Worm (Caenorhabditis elegans) whole organism, L2 larva: ENCODE measurements around the gene F37A4.1.

ENCODE experiments used
- C34F6.9 ChIP-seq: fragments of 150-350 bp; optimal IDR thresholded peaks from 2 replicates; lab custom pipeline; 2014; ENCODE audit warnings: missing biosample characterization, missing genetic modification characterization
- R02D3.7 ChIP-seq: fragments of 150-350 bp; optimal IDR thresholded peaks from 2 replicates; lab custom pipeline; 2014; ENCODE audit warnings: missing biosample characterization, missing genetic modification characterization
- Y55F3AM.14 ChIP-seq: fragments of 200-800 bp; sonication (Bioruptor generic); optimal IDR thresholded peaks from 2 replicates; lab custom pipeline; 2018; ENCODE audit warnings: mild to moderate bottlenecking, missing genetic modification characterization, missing compliant biosample characterization
- ZK546.5 ChIP-seq: sonication (generic microtip); optimal IDR thresholded peaks from 2 replicates; lab custom pipeline; 2017; ENCODE audit warnings: missing biosample characterization, missing genetic modification characterization
- alr-1 ChIP-seq: fragments of 150-350 bp; optimal IDR thresholded peaks from 2 replicates; lab custom pipeline; 2014; ENCODE audit warnings: missing biosample characterization, missing genetic modification characterization
- ama-1 ChIP-seq: fragments of 150-350 bp; optimal IDR thresholded peaks from 2 replicates; lab custom pipeline; 2018; ENCODE audit warnings: inconsistent platforms
- blmp-1 ChIP-seq: sonication (generic microtip); optimal IDR thresholded peaks from 2 replicates; lab custom pipeline; 2017; ENCODE audit warnings: missing genetic modification characterization, mild to moderate bottlenecking, missing compliant biosample characterization, antibody characterized with exemption, moderate library complexity; ENCODE audit not compliant: insufficient read depth
- ceh-82 ChIP-seq: fragments of 150-350 bp; optimal IDR thresholded peaks from 2 replicates; lab custom pipeline; 2014; ENCODE audit warnings: missing biosample characterization, missing genetic modification characterization
- crh-2 ChIP-seq: sonication (generic microtip); optimal IDR thresholded peaks from 2 replicates; lab custom pipeline; 2017; ENCODE audit warnings: missing biosample characterization, missing genetic modification characterization
- dmd-4 ChIP-seq: sonication (generic microtip); optimal IDR thresholded peaks from 2 replicates; lab custom pipeline; 2017; ENCODE audit warnings: missing biosample characterization, missing genetic modification characterization
- elt-1 ChIP-seq: fragments of 150-350 bp; optimal IDR thresholded peaks from 2 replicates; lab custom pipeline; 2014; ENCODE audit warnings: missing biosample characterization, missing genetic modification characterization
- elt-3 ChIP-seq: sonication (generic microtip); optimal IDR thresholded peaks from 2 replicates; lab custom pipeline; 2017; ENCODE audit warnings: missing biosample characterization, missing genetic modification characterization
- fos-1 ChIP-seq: fragments of 150-350 bp; optimal IDR thresholded peaks from 2 replicates; lab custom pipeline; 2014; ENCODE audit warnings: missing biosample characterization, missing genetic modification characterization
- gmeb-1 ChIP-seq: fragments of 150-350 bp; optimal IDR thresholded peaks from 2 replicates; lab custom pipeline; 2014; ENCODE audit warnings: missing biosample characterization, missing genetic modification characterization
- lin-13 ChIP-seq: fragments of 150-350 bp; optimal IDR thresholded peaks from 2 replicates; lab custom pipeline; 2014; ENCODE audit warnings: missing biosample characterization, missing genetic modification reagents, missing genetic modification characterization
- lsy-2 ChIP-seq, 2 experiments: fragments of 150-350 bp in 1 of 2; sonication (generic microtip) in 1 of 2; optimal IDR thresholded peaks; 2 replicates each; lab custom pipeline; 2014 to 2017; ENCODE audit warnings: missing biosample characterization in 2 of 2, missing genetic modification characterization in 2 of 2
- mdl-1 ChIP-seq, 2 experiments: fragments of 150-350 bp in 1 of 2; sonication (generic microtip) in 1 of 2; optimal IDR thresholded peaks; 2 replicates each; lab custom pipeline; 2017; ENCODE audit warnings: missing biosample characterization in 2 of 2, missing genetic modification characterization in 2 of 2
- nhr-10 ChIP-seq: sonication (generic microtip); optimal IDR thresholded peaks from 2 replicates; lab custom pipeline; 2017; ENCODE audit warnings: missing biosample characterization, missing genetic modification characterization
- nhr-12 ChIP-seq: fragments of 150-350 bp; optimal IDR thresholded peaks from 2 replicates; lab custom pipeline; 2014; ENCODE audit warnings: missing biosample characterization, missing genetic modification characterization
- nhr-129 ChIP-seq: fragments of 150-350 bp; optimal IDR thresholded peaks from 2 replicates; lab custom pipeline; 2014; ENCODE audit warnings: missing biosample characterization, missing genetic modification characterization
- nhr-21 ChIP-seq: fragments of 150-350 bp; optimal IDR thresholded peaks from 2 replicates; lab custom pipeline; 2014; ENCODE audit warnings: missing biosample characterization, missing genetic modification characterization
- nhr-23 ChIP-seq: fragments of 150-350 bp; optimal IDR thresholded peaks from 2 replicates; lab custom pipeline; 2014; ENCODE audit warnings: missing biosample characterization, missing genetic modification reagents, missing genetic modification characterization
- nhr-237 ChIP-seq: fragments of 150-350 bp; optimal IDR thresholded peaks from 2 replicates; lab custom pipeline; 2014; ENCODE audit warnings: missing biosample characterization, missing genetic modification characterization
- nhr-6 ChIP-seq: fragments of 150-350 bp; optimal IDR thresholded peaks from 2 replicates; lab custom pipeline; 2014; ENCODE audit warnings: missing biosample characterization, missing genetic modification characterization
- nhr-77 ChIP-seq: fragments of 150-350 bp; optimal IDR thresholded peaks from 2 replicates; lab custom pipeline; 2014; ENCODE audit warnings: missing biosample characterization, missing genetic modification characterization
- peb-1 ChIP-seq: fragments of 150-350 bp; optimal IDR thresholded peaks from 2 replicates; lab custom pipeline; 2014; ENCODE audit warnings: missing biosample characterization, missing genetic modification characterization
- skn-1 ChIP-seq: sonication (generic microtip); optimal IDR thresholded peaks from 2 replicates; lab custom pipeline; 2017; ENCODE audit warnings: missing biosample characterization, missing genetic modification characterization
- sma-3 ChIP-seq: sonication (generic microtip); optimal IDR thresholded peaks from 2 replicates; lab custom pipeline; 2016; ENCODE audit warnings: missing genetic modification reagents, missing genetic modification characterization, missing compliant biosample characterization
- sma-9 ChIP-seq, 2 experiments: fragments of 150-350 bp in 1 of 2; sonication (generic microtip) in 1 of 2; optimal IDR thresholded peaks; 2 replicates each; lab custom pipeline; 2014 to 2016; ENCODE audit warnings: missing genetic modification characterization in 2 of 2, mild to moderate bottlenecking in 1 of 2, missing biosample characterization in 1 of 2, missing compliant biosample characterization in 1 of 2, missing genetic modification reagents in 1 of 2, moderate library complexity in 1 of 2
- snpc-4 ChIP-seq: fragments of 150-350 bp; optimal IDR thresholded peaks from 2 replicates; lab custom pipeline; 2014; ENCODE audit warnings: missing biosample characterization, missing genetic modification characterization
- unc-39 ChIP-seq: fragments of 150-350 bp; optimal IDR thresholded peaks from 2 replicates; lab custom pipeline; 2014; ENCODE audit warnings: missing biosample characterization, missing genetic modification characterization
- unc-55 ChIP-seq: fragments of 150-350 bp; sonication (generic microtip); optimal IDR thresholded peaks from 3 replicates; lab custom pipeline; 2014; ENCODE audit warnings: missing biosample characterization, missing genetic modification reagents, missing genetic modification characterization
- unc-62 ChIP-seq: fragments of 150-350 bp; optimal IDR thresholded peaks from 2 replicates; lab custom pipeline; 2014; ENCODE audit warnings: missing biosample characterization, missing genetic modification reagents, missing genetic modification characterization
- zag-1 ChIP-seq: fragments of 150-350 bp; optimal IDR thresholded peaks from 2 replicates; lab custom pipeline; 2014; ENCODE audit warnings: missing biosample characterization, missing genetic modification characterization
- ztf-1 ChIP-seq: fragments of 200-800 bp; sonication (Bioruptor generic); conservative IDR thresholded peaks from 2 replicates; pipeline ENCODE4 v1.3.6; 2022; ENCODE audit warnings: missing genetic modification characterization, missing compliant biosample characterization
- ztf-11 ChIP-seq: sonication (generic microtip); optimal IDR thresholded peaks from 2 replicates; lab custom pipeline; 2017; ENCODE audit warnings: missing biosample characterization, missing genetic modification characterization
- ztf-4 ChIP-seq: fragments of 150-350 bp; optimal IDR thresholded peaks from 2 replicates; lab custom pipeline; 2014; ENCODE audit warnings: missing biosample characterization, missing genetic modification characterization

The F37A4.1 gene

DNA sequence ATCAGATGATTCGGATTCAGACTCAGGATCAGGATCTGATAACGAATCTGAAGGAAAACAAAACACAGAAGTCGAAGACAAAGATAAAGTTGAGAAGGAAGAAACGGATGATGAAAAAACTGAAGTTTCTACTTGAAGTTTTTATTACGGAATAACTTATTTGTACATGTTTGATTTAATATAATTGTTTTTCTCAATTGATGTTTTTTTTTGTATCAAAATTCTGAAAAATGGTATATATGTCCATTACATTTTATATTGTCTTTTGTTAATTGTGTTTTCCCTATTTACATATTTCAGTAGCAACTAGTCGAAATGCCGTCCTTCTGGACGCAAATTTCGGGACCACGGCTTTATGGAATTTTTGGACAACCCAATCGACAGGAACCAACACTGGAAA, at the start of gene F37A4.1:
F37A4.1 (plus strand) TSS at position 301 of the 400 bp plus-strand sequence.
- TF ChIP-seq unc-55 (GFP tag; lab: Kevin White, UChicago) (no peak), dmd-4 (no peak), snpc-4 (tag; lab: Kevin White, UChicago) (no peak), nhr-6 (no peak), elt-3 (tag; lab: Kevin White, UChicago) (no peak), sma-3 (GFP tag; lab: Kevin White, UChicago) (no peak), ama-1 (no peak), unc-39 (tag; lab: Kevin White, UChicago) (no peak), blmp-1 (tag; lab: Kevin White, UChicago) (no peak), fos-1 (no peak)

- TF ChIP-seq peb-1 (tag; lab: Kevin White, UChicago) (no peak), unc-55 (GFP tag; lab: Kevin White, UChicago) (peak; percentile 8), nhr-12 (no peak), R02D3.7 (tag; lab: Kevin White, UChicago) (no peak), nhr-23 (no peak), blmp-1 (tag; lab: Kevin White, UChicago) (no peak), Y55F3AM.14 (no peak), gmeb-1 (tag; lab: Kevin White, UChicago) (no peak)
Observed at ce11 chrIII:6675460-6675859, 47.7 kb upstream of the F37A4.1 start, which contains the start of gene rbf-1. TSS of gene rbf-1 (plus strand) at chrIII:6675760.

DNA sequence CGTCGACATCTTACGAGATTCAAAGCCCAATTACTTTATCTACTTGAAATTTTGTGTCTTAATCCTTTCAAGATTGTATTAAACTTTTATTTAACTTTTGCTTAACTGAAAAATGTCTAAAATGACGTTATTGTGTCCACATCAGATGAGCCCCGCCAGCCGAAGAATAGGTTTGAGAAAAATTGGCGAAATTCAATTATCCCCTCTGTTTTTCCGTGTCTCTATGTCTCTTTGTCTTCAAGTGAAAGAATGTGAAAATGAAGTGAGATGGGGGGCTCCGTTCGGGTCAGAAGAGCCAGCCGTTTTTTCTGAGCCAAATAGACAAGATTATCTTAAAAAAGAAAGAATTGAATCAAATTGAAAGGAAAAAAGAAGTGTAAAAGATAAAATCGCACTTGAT, 45.9 kb upstream of the F37A4.1 start:
- no peak for TF ChIP-seq ceh-82 (tag; lab: Kevin White, UChicago)
- TF ChIP-seq nhr-237 (tag; lab: Kevin White, UChicago): no peak
- TF ChIP-seq zag-1 (tag; lab: Kevin White, UChicago): no peak
- TF ChIP-seq C34F6.9: no peak
- no peak for TF ChIP-seq lsy-2 (tag; optimal IDR thresholded peaks at IDR 0.05; lab: Kevin White, UChicago)
- no peak for TF ChIP-seq nhr-23
- no peak for TF ChIP-seq elt-3 (tag; lab: Kevin White, UChicago)
- no peak for TF ChIP-seq R02D3.7 (tag; lab: Kevin White, UChicago)

DNA sequence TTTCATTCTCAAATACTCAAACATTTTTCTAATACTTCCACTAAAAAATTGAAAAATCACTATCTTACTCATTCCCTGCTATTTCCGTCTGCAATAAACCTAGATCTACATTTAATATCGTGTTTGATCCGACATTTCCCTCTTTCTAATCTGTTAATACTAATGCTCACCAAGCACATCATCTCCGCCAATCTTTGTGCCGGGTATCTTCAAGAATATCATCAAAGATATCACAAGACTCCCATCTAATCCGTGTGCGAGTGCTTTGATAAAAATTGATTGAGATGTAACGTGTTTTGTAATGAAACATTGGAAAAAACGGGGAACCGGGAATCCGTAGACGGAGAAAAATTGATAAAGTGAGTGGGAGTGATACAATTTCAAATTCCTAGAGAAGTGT, 43.9 kb upstream of the F37A4.1 start:
- no peak for TF ChIP-seq nhr-6
- no peak for TF ChIP-seq nhr-77
- TF ChIP-seq ztf-11 (tag; lab: Kevin White, UChicago): no peak
- no peak for TF ChIP-seq skn-1
- TF ChIP-seq nhr-10 (tag; lab: Kevin White, UChicago): no peak
- no peak for TF ChIP-seq C34F6.9
- no peak for TF ChIP-seq ztf-1 (GFP tag; lab: Robert Waterston, UW)
- no peak for TF ChIP-seq nhr-21 (tag; lab: Kevin White, UChicago)
- no peak for TF ChIP-seq snpc-4 (tag; lab: Kevin White, UChicago)
- no peak for TF ChIP-seq nhr-129 (tag; lab: Kevin White, UChicago)
- TF ChIP-seq elt-1: no peak
- TF ChIP-seq gmeb-1 (tag; lab: Kevin White, UChicago): no peak
- no peak for TF ChIP-seq dmd-4
- no peak for TF ChIP-seq alr-1 (tag; lab: Kevin White, UChicago)
- TF ChIP-seq ceh-82 (tag; lab: Kevin White, UChicago): no peak
- no peak for TF ChIP-seq nhr-23
- no peak for TF ChIP-seq lin-13 (GFP tag; lab: Kevin White, UChicago)
- no peak for TF ChIP-seq blmp-1 (tag; lab: Kevin White, UChicago)
- no peak for TF ChIP-seq mdl-1 (tag; optimal IDR thresholded peaks at IDR 0.05; lab: Kevin White, UChicago)
- TF ChIP-seq zag-1 (tag; lab: Kevin White, UChicago): no peak
- TF ChIP-seq, all 48 proteins: peak for 0

- no peak for TF ChIP-seq nhr-21 (tag; lab: Kevin White, UChicago)
- TF ChIP-seq unc-62 (GFP tag; lab: Kevin White, UChicago): no peak
- no peak for TF ChIP-seq sma-9 (GFP tag; optimal IDR thresholded peaks at IDR 0.05; lab: Kevin White, UChicago)
- no peak for TF ChIP-seq sma-9 (tag; optimal IDR thresholded peaks at IDR 0.05; lab: Kevin White, UChicago)
- no peak for TF ChIP-seq alr-1 (tag; lab: Kevin White, UChicago)
- no peak for TF ChIP-seq unc-55 (GFP tag; lab: Kevin White, UChicago)
- no peak for TF ChIP-seq nhr-129 (tag; lab: Kevin White, UChicago)
- no peak for TF ChIP-seq crh-2 (tag; lab: Kevin White, UChicago)
- no peak for TF ChIP-seq ztf-4 (tag; lab: Kevin White, UChicago)
- no peak for TF ChIP-seq ZK546.5 (tag; lab: Kevin White, UChicago)
- no peak for TF ChIP-seq zag-1 (tag; lab: Kevin White, UChicago)
- TF ChIP-seq nhr-10 (tag; lab: Kevin White, UChicago): no peak
Observed at ce11 chrIII:6680963-6681362, 42.2 kb upstream of the F37A4.1 start.
